Worm (Caenorhabditis elegans): ENCODE data around the gene srap-1.

ce11 chrII:11221771-11222355 lies 18.8 kb downstream of the srap-1 start, which contains the start of gene plpr-1:
- TF ChIP-seq dao-5 (tag; optimal IDR thresholded peaks at IDR 0.05) = no peak
- TF ChIP-seq W03F9.2 (tag; optimal IDR thresholded peaks at IDR 0.05) = no peak
- TF ChIP-seq him-1 (tag; optimal IDR thresholded peaks at IDR 0.05) = no peak
